Worm (Caenorhabditis elegans) whole organism, L3 larva: ENCODE measurements around the gene srx-80.

Source experiments
- R02D3.7 ChIP-seq: fragments of 150-350 bp; optimal IDR thresholded peaks from 2 replicates; lab custom pipeline; 2014; ENCODE audit warnings: missing biosample characterization, missing genetic modification characterization
- aly-2 ChIP-seq: fragments of 150-350 bp; optimal IDR thresholded peaks from 2 replicates; lab custom pipeline; 2014; ENCODE audit warnings: missing biosample characterization, missing genetic modification characterization
- ama-1 ChIP-seq: fragments of 150-350 bp; optimal IDR thresholded peaks from 2 replicates; lab custom pipeline; 2018
- ceh-16 ChIP-seq: sonication (generic microtip); optimal IDR thresholded peaks from 2 replicates; lab custom pipeline; 2017; ENCODE audit warnings: missing biosample characterization, missing genetic modification characterization
- ceh-28 ChIP-seq: fragments of 150-350 bp; optimal IDR thresholded peaks from 2 replicates; lab custom pipeline; 2014; ENCODE audit warnings: missing biosample characterization, missing genetic modification reagents, missing genetic modification characterization
- ceh-82 ChIP-seq: fragments of 150-350 bp; optimal IDR thresholded peaks from 2 replicates; lab custom pipeline; 2014; ENCODE audit warnings: missing biosample characterization, missing genetic modification characterization
- ceh-9 ChIP-seq: sonication (generic microtip); optimal IDR thresholded peaks from 2 replicates; lab custom pipeline; 2018; ENCODE audit warnings: missing biosample characterization, missing genetic modification characterization
- daf-12 ChIP-seq: fragments of 150-350 bp; optimal IDR thresholded peaks from 2 replicates; lab custom pipeline; 2014; ENCODE audit warnings: missing biosample characterization, missing genetic modification reagents, missing genetic modification characterization
- egl-27 ChIP-seq: sonication (generic microtip); optimal IDR thresholded peaks from 4 replicates; lab custom pipeline; 2017; ENCODE audit warnings: missing biosample characterization, missing genetic modification reagents, missing genetic modification characterization
- egl-5 ChIP-seq: fragments of 150-350 bp; optimal IDR thresholded peaks from 2 replicates; lab custom pipeline; 2017; ENCODE audit warnings: missing biosample characterization, missing genetic modification reagents, missing genetic modification characterization, inconsistent platforms
- elt-2 ChIP-seq: sonication (generic microtip); optimal IDR thresholded peaks from 2 replicates; lab custom pipeline; 2016; ENCODE audit warnings: missing genetic modification reagents, mild to moderate bottlenecking, missing genetic modification characterization, missing compliant biosample characterization
- elt-3 ChIP-seq, 3 experiments: fragments of 150-350 bp in 1 of 3; sonication (generic microtip) in 2 of 3; optimal IDR thresholded peaks; 2 replicates in 2 of 3; 4 replicates in 1 of 3; lab custom pipeline; 2014 to 2017; ENCODE audit warnings: missing biosample characterization in 3 of 3, missing genetic modification characterization in 3 of 3
- fkh-2 ChIP-seq: fragments of 150-350 bp; optimal IDR thresholded peaks from 2 replicates; lab custom pipeline; 2014; ENCODE audit warnings: missing biosample characterization, missing genetic modification reagents, missing genetic modification characterization
- fos-1 ChIP-seq: fragments of 150-350 bp; optimal IDR thresholded peaks from 2 replicates; lab custom pipeline; 2014; ENCODE audit warnings: missing biosample characterization, missing genetic modification characterization
- hmg-11 ChIP-seq: sonication (generic microtip); optimal IDR thresholded peaks from 2 replicates; lab custom pipeline; 2016; ENCODE audit warnings: missing genetic modification characterization, missing compliant biosample characterization
- jun-1 ChIP-seq: fragments of 150-350 bp; optimal IDR thresholded peaks from 2 replicates; lab custom pipeline; 2014; ENCODE audit warnings: missing biosample characterization, missing genetic modification reagents, missing genetic modification characterization
- lin-15B ChIP-seq: fragments of 150-350 bp; optimal IDR thresholded peaks from 2 replicates; lab custom pipeline; 2014; ENCODE audit warnings: missing biosample characterization, missing genetic modification characterization
- lsy-12 ChIP-seq: sonication (generic microtip); optimal IDR thresholded peaks from 2 replicates; lab custom pipeline; 2016; ENCODE audit warnings: mild to moderate bottlenecking, missing genetic modification characterization, missing compliant biosample characterization
- mdl-1 ChIP-seq: fragments of 150-350 bp; optimal IDR thresholded peaks from 2 replicates; lab custom pipeline; 2014; ENCODE audit warnings: missing biosample characterization, missing genetic modification characterization
- mml-1 ChIP-seq: fragments of 150-350 bp; sonication (generic microtip); optimal IDR thresholded peaks from 3 replicates; lab custom pipeline; 2014; ENCODE audit warnings: missing biosample characterization, missing genetic modification characterization
- nfya-1 ChIP-seq: sonication (generic microtip); optimal IDR thresholded peaks from 2 replicates; lab custom pipeline; 2017; ENCODE audit warnings: missing genetic modification characterization, mild to moderate bottlenecking, missing compliant biosample characterization, antibody characterized with exemption, moderate library complexity; ENCODE audit not compliant: insufficient read depth
- nhr-237 ChIP-seq: fragments of 150-350 bp; optimal IDR thresholded peaks from 2 replicates; lab custom pipeline; 2014; ENCODE audit warnings: missing biosample characterization, missing genetic modification characterization
- nhr-25 ChIP-seq: sonication (generic microtip); optimal IDR thresholded peaks from 2 replicates; lab custom pipeline; 2017; ENCODE audit warnings: missing biosample characterization, missing genetic modification characterization
- nhr-43 ChIP-seq: sonication (generic microtip); optimal IDR thresholded peaks from 2 replicates; lab custom pipeline; 2016; ENCODE audit warnings: mild to moderate bottlenecking, missing genetic modification characterization, missing compliant biosample characterization; ENCODE audit not compliant: poor library complexity, severe bottlenecking
- nhr-67 ChIP-seq: fragments of 150-350 bp; optimal IDR thresholded peaks from 2 replicates; lab custom pipeline; 2014; ENCODE audit warnings: missing biosample characterization, missing genetic modification characterization
- nhr-76 ChIP-seq: fragments of 150-350 bp; sonication (generic microtip); optimal IDR thresholded peaks from 5 replicates; lab custom pipeline; 2014; ENCODE audit warnings: missing biosample characterization, missing genetic modification characterization
- nhr-77 ChIP-seq: fragments of 150-350 bp; optimal IDR thresholded peaks from 2 replicates; lab custom pipeline; 2014; ENCODE audit warnings: missing biosample characterization, missing genetic modification characterization
- pha-4 ChIP-seq: fragments of 150-350 bp; optimal IDR thresholded peaks from 2 replicates; lab custom pipeline; 2014; ENCODE audit warnings: missing biosample characterization, missing genetic modification reagents, missing genetic modification characterization
- sea-2 ChIP-seq: fragments of 150-350 bp; sonication (generic microtip); optimal IDR thresholded peaks from 4 replicates; lab custom pipeline; 2014; ENCODE audit warnings: missing biosample characterization, missing genetic modification reagents, missing genetic modification characterization
- skn-1 ChIP-seq: fragments of 150-350 bp; optimal IDR thresholded peaks from 2 replicates; lab custom pipeline; 2014; ENCODE audit warnings: missing biosample characterization, missing genetic modification characterization
- snpc-4 ChIP-seq: fragments of 150-350 bp; optimal IDR thresholded peaks from 2 replicates; lab custom pipeline; 2014; ENCODE audit warnings: missing biosample characterization, missing genetic modification characterization
- tbx-2 ChIP-seq: sonication (generic microtip); optimal IDR thresholded peaks from 2 replicates; lab custom pipeline; 2016; ENCODE audit warnings: mild to moderate bottlenecking, missing genetic modification characterization, missing compliant biosample characterization
- unc-39 ChIP-seq: sonication (generic microtip); optimal IDR thresholded peaks from 4 replicates; lab custom pipeline; 2017; ENCODE audit warnings: missing biosample characterization, missing genetic modification characterization
- unc-62 ChIP-seq: fragments of 150-350 bp; sonication (generic microtip); optimal IDR thresholded peaks from 4 replicates; lab custom pipeline; 2014; ENCODE audit warnings: missing biosample characterization, missing genetic modification reagents, missing genetic modification characterization
- zag-1 ChIP-seq: fragments of 150-350 bp; optimal IDR thresholded peaks from 2 replicates; lab custom pipeline; 2014; ENCODE audit warnings: missing biosample characterization, missing genetic modification characterization
- ztf-11 ChIP-seq: fragments of 150-350 bp; optimal IDR thresholded peaks from 2 replicates; lab custom pipeline; 2014; ENCODE audit warnings: missing biosample characterization, missing genetic modification characterization
- ztf-4 ChIP-seq: fragments of 150-350 bp; optimal IDR thresholded peaks from 2 replicates; lab custom pipeline; 2014; ENCODE audit warnings: missing biosample characterization, missing genetic modification characterization

srx-80 gene

DNA sequence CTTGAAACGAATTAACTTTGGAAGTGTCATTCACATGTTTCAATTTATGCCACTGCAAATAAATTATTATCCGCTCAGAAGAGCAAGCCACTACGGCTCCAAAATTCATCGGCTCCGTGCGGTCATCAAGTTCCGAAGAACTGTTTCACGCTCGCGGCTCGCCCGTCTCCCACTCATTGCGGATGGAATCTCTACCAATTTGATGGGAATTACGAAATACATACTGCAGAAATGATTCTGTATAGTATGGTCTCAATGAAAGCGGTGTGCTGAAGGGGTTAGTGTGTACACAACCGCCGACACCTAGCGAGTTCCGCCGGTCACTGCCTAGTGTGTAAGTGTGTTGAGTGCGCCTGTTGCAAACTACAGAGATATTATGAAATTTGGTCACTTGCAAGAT lies 8.4 kb upstream of the srx-80 start (continued):
- no peak for TF ChIP-seq mdl-1 (tag; lab: Kevin White, UChicago)
- TF ChIP-seq ceh-16: no peak
- TF ChIP-seq sea-2: no peak
- TF ChIP-seq lin-15B (tag; lab: Kevin White, UChicago): no peak
- no peak for TF ChIP-seq skn-1
- TF ChIP-seq, all 47 proteins: peak for 10

DNA sequence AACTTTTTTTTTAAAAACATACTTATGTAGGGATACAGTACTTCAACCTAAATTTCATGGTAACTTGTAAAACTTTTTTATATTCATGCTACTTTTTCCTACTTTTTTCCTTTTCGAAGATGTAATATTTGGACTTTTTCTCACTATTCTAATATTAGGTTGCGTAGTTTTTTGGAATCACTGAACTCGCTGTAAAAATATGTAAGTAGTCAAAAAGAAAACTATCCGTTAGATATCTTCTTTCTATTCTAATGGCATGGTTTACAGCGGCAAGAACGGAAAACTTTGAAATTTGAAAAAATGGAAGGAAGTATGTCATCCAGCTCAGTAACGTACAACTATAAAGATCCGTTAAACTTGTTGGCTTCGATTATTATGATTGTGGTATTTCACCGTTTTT lies 4.1 kb upstream of the srx-80 start, which contains the start of gene srx-82:
TSS of gene srx-82 (plus strand) at position 301 of the 400 bp plus-strand sequence.
- no peak for TF ChIP-seq egl-27 (tag; lab: Kevin White, UChicago)
- no peak for TF ChIP-seq nhr-76 (tag; lab: Kevin White, UChicago)
- no peak for TF ChIP-seq mml-1 (tag; lab: Kevin White, UChicago)
- TF ChIP-seq snpc-4 (tag; lab: Kevin White, UChicago): no peak
- no peak for TF ChIP-seq nhr-43 (tag; lab: Kevin White, UChicago)
- no peak for TF ChIP-seq ceh-28 (tag; lab: Kevin White, UChicago)
- no peak for TF ChIP-seq elt-2 (tag; lab: Kevin White, UChicago)
- no peak for TF ChIP-seq ceh-82 (tag; lab: Kevin White, UChicago)
- no peak for TF ChIP-seq egl-5 (tag; lab: Kevin White, UChicago)
- TF ChIP-seq ama-1: no peak
- no peak for TF ChIP-seq ceh-9 (tag; lab: Kevin White, UChicago)
- TF ChIP-seq ceh-16: no peak
- TF ChIP-seq fkh-2 (tag; lab: Kevin White, UChicago): no peak
- TF ChIP-seq lin-15B (tag; lab: Kevin White, UChicago): no peak

DNA sequence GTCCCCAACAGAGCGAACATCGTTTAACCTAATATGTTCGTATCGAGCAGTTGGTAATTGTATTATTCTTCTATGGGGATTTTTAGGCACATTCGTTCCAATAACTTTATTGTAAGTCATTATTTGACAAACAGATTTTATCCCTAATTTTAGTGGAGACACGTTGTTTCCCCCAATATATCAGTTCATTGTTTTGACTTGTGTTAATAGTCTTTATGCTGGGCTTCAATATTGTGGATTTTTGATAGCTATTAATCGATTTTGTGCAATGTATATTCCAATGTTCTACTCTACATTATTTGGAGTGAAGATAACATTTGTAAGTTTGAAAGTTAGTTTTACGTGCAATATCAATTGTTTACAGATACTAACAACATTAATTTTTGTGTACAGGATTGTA lies 361 bp downstream of the srx-80 start:
- TF ChIP-seq lin-15B (tag; lab: Kevin White, UChicago) (no peak), ceh-9 (tag; lab: Kevin White, UChicago) (no peak), hmg-11 (tag; lab: Kevin White, UChicago) (no peak), mdl-1 (tag; lab: Kevin White, UChicago) (no peak), ama-1 (no peak), nhr-25 (tag; lab: Kevin White, UChicago) (no peak), elt-2 (tag; lab: Kevin White, UChicago) (no peak), nhr-67 (tag; lab: Kevin White, UChicago) (no peak), nhr-237 (tag; lab: Kevin White, UChicago) (no peak), tbx-2 (tag; lab: Kevin White, UChicago) (no peak), pha-4 (tag; lab: Kevin White, UChicago) (no peak)

DNA sequence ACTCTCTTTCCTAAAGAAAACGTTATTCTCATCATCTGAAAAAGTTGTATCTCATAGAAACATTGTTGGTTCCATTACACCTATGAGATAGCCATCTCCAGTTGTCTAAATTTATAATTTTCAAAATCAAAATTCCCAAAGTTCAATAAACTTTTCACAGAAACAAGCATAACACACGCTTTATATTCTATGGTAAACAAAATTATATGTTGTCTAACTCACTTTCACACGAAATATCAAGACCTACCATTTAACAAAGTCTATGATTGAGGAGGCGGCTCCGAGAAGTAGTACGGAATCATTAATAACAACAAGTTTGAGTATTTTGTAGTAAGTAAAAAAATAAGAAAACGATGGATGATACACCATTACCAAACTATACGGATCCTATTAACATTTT lies 5.3 kb downstream of the srx-80 start, which contains the start of gene srx-84:
TSS of gene srx-84 (plus strand) at position 301 of the 400 bp plus-strand sequence.
- TF ChIP-seq daf-12 (tag; lab: Kevin White, UChicago) (no peak), ceh-28 (tag; lab: Kevin White, UChicago) (no peak), skn-1 (no peak), ztf-4 (tag; lab: Kevin White, UChicago) (no peak), lsy-12 (tag; lab: Kevin White, UChicago) (no peak), ceh-16 (no peak), hmg-11 (tag; lab: Kevin White, UChicago) (no peak), zag-1 (tag; lab: Kevin White, UChicago) (no peak), aly-2 (tag; lab: Kevin White, UChicago) (no peak), R02D3.7 (tag; lab: Kevin White, UChicago) (no peak)
- TF ChIP-seq, all 47 proteins: peak for 0

DNA sequence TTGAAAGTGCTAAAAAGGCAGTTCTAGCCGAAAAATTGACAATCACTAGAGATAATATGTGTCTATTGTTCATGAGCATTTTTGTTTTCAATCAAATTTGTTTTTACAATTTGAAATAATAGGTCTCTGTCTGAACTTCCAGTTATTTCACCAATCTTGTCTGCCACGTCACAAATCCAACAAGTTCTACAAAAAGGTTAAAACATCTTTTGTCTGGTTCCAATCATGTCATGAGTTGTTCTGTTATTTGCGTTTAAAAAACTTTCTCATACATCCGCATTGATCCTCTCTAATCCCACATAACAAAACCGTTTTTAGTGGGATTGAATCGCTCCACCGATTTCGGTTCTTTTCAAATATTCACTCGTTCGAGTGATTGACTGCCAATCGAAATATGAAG lies 7.3 kb downstream of the srx-80 start, which contains the start of gene F35B12.9:
TSS of gene F35B12.9 (plus strand) at position 372 of the 400 bp plus-strand sequence.
- TF ChIP-seq elt-3 (tag; optimal IDR thresholded peaks at IDR 0.05; lab: Kevin White, UChicago) (no peak), nfya-1 (tag; lab: Kevin White, UChicago) (no peak), daf-12 (tag; lab: Kevin White, UChicago) (no peak), ceh-9 (tag; lab: Kevin White, UChicago) (no peak), mml-1 (tag; lab: Kevin White, UChicago) (no peak), nhr-25 (tag; lab: Kevin White, UChicago) (no peak), ceh-28 (tag; lab: Kevin White, UChicago) (no peak), fos-1 (tag; lab: Kevin White, UChicago) (no peak), egl-27 (tag; lab: Kevin White, UChicago) (no peak), nhr-43 (tag; lab: Kevin White, UChicago) (no peak), unc-39 (tag; lab: Kevin White, UChicago) (no peak), unc-62 (GFP tag; lab: Kevin White, UChicago) (no peak), ztf-11 (tag; lab: Kevin White, UChicago) (no peak), nhr-77 (tag; lab: Kevin White, UChicago) (no peak), jun-1 (tag; lab: Kevin White, UChicago) (no peak), elt-2 (tag; lab: Kevin White, UChicago) (no peak), tbx-2 (tag; lab: Kevin White, UChicago) (no peak), hmg-11 (tag; lab: Kevin White, UChicago) (no peak), nhr-76 (tag; lab: Kevin White, UChicago) (no peak), lin-15B (tag; lab: Kevin White, UChicago) (no peak)
